Worm (Caenorhabditis elegans) whole organism, L4 larva: ENCODE measurements around the gene F28A10.5.

Experiments used
- T26A8.4 ChIP-seq: fragments of 200-800 bp; sonication (Bioruptor generic); IDR thresholded peaks from 2 replicates; pipeline ENCODE4 v1.3.6; 2022; ENCODE audit warnings: missing genetic modification characterization, missing compliant biosample characterization
- aha-1 ChIP-seq: fragments of 150-350 bp; peaks from one replicate; lab custom pipeline; 2014; ENCODE audit warnings: missing biosample characterization, missing genetic modification characterization
- ces-1 ChIP-seq: fragments of 150-350 bp; sonication (generic microtip); optimal IDR thresholded peaks from 4 replicates; lab custom pipeline; 2014; ENCODE audit warnings: missing biosample characterization, missing genetic modification reagents, missing genetic modification characterization
- lin-39 ChIP-seq: fragments of 150-350 bp; optimal IDR thresholded peaks from 2 replicates; lab custom pipeline; 2014; ENCODE audit warnings: missing biosample characterization, missing genetic modification reagents, missing genetic modification characterization
- lsy-2 ChIP-seq, 2 experiments: fragments of 150-350 bp in 1 of 2; sonication (generic microtip) in 1 of 2; optimal IDR thresholded peaks; 2 replicates each; lab custom pipeline; 2014 to 2017; ENCODE audit warnings: missing biosample characterization in 2 of 2, missing genetic modification characterization in 2 of 2
- nhr-25 ChIP-seq: sonication (generic microtip); optimal IDR thresholded peaks from 2 replicates; lab custom pipeline; 2017; ENCODE audit warnings: missing genetic modification characterization, mild to moderate bottlenecking, missing compliant biosample characterization, antibody characterized with exemption, moderate library complexity, borderline replicate concordance; ENCODE audit not compliant: insufficient read depth
- nhr-28 ChIP-seq: fragments of 150-350 bp; optimal IDR thresholded peaks from 2 replicates; lab custom pipeline; 2014; ENCODE audit warnings: missing biosample characterization, missing genetic modification characterization
- nhr-48 ChIP-seq: sonication (generic microtip); optimal IDR thresholded peaks from 2 replicates; lab custom pipeline; 2016; ENCODE audit warnings: mild to moderate bottlenecking, missing genetic modification characterization, missing compliant biosample characterization
- snpc-4 ChIP-seq: fragments of 150-350 bp; optimal IDR thresholded peaks from 2 replicates; lab custom pipeline; 2014; ENCODE audit warnings: missing biosample characterization, missing genetic modification characterization
- zag-1 ChIP-seq: fragments of 150-350 bp; optimal IDR thresholded peaks from 2 replicates; lab custom pipeline; 2014; ENCODE audit warnings: missing biosample characterization, missing genetic modification characterization
- zfp-2 ChIP-seq: sonication (generic microtip); optimal IDR thresholded peaks from 2 replicates; lab custom pipeline; 2016; ENCODE audit warnings: mild to moderate bottlenecking, missing genetic modification characterization, missing compliant biosample characterization

DNA sequence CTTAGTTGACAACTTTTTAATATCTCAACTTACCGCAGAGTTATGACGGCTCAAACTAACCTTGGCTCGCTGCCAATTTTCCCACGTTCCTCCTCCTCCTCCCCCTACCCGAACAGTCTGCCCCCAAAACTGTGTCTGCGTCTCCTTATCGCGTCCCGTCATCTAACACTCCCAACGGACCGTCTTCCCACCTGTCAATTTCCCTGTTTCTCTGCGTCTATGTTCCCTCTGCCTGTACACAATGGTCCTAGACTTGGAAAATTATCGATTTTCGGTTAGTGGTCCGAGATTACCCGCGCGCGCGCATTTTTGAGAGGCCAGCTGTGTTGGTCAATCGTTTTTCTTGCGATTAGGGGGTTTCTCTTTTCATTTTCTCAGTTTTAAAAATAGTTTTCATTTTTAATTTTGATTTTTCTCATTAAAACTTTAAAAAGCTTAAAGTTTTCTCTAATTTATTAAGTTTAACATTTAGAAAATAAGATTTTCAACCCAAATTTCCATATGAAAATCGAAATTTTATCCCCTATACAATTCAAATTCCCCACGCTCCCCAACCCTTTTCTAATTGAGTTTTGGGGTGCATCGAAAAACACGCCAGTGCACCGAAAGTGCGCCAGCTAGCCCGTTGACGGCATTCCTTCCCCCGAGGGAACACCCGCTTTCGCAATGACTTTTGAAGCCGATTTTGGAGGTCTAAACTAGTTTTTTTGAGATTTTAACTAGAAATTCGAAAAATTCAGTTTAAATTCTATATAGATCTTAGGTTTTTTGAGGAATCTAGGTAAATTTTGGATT, 22.7 kb upstream of the F28A10.5 start, which contains the start of gene alg-2:
- TF ChIP-seq zag-1 (tag; lab: Kevin White, UChicago) (no peak), snpc-4 (no peak), ces-1 (GFP tag; lab: Kevin White, UChicago) (no peak), aha-1 (peak; percentile 6), T26A8.4 (no peak), nhr-25 (tag; lab: Kevin White, UChicago) (no peak), lsy-2 (tag; optimal IDR thresholded peaks at IDR 0.05; lab: Kevin White, UChicago) (peak in 1 of 2 experiments; percentile 69), nhr-28 (tag; lab: Kevin White, UChicago) (peak; percentile 12), lin-39 (tag; lab: Kevin White, UChicago) (no peak), nhr-48 (tag; lab: Kevin White, UChicago) (peak; percentile 16), zfp-2 (tag; lab: Kevin White, UChicago) (no peak)
